Worm (Caenorhabditis elegans) whole organism, midembryonic: ENCODE data around the gene Y105C5B.1418.

ENCODE experiments used
- cog-1 ChIP-seq: sonication (generic microtip); optimal IDR thresholded peaks from 2 replicates; lab custom pipeline; 2016; ENCODE audit warnings: missing genetic modification characterization, missing compliant biosample characterization
- flt-1 ChIP-seq: fragments of 200-800 bp; sonication (Bioruptor generic); IDR thresholded peaks from 2 replicates; pipeline ENCODE4 v1.3.6; 2022; ENCODE audit warnings: missing genetic modification characterization, missing compliant biosample characterization
- klf-2 ChIP-seq: fragments of 200-800 bp; sonication (Bioruptor generic); conservative IDR thresholded peaks from 2 replicates; pipeline ENCODE4 v1.3.6; 2022; ENCODE audit warnings: missing genetic modification reagents, missing genetic modification characterization, missing compliant biosample characterization
- med-1 ChIP-seq: sonication (generic microtip); optimal IDR thresholded peaks from 2 replicates; lab custom pipeline; 2017; ENCODE audit warnings: missing genetic modification characterization, mild to moderate bottlenecking, missing compliant biosample characterization, antibody characterized with exemption, missing genetic modification reagents; ENCODE audit not compliant: insufficient read depth
- ztf-23 ChIP-seq: fragments of 200-800 bp; sonication (Bioruptor generic); IDR thresholded peaks from 2 replicates; pipeline ENCODE4 v1.3.6; 2022; ENCODE audit warnings: missing genetic modification reagents, missing genetic modification characterization, missing compliant biosample characterization

ce11 chrIV:16041038-16041437 lies 26.2 kb downstream of the Y105C5B.1418 start:
- TF ChIP-seq med-1 (GFP tag; lab: Kevin White, UChicago): no peak
- no peak for TF ChIP-seq ztf-23
- no peak for TF ChIP-seq klf-2 (GFP tag; lab: Robert Waterston, UW)
- no peak for TF ChIP-seq cog-1 (tag; lab: Kevin White, UChicago)
- no peak for TF ChIP-seq flt-1 (GFP tag; lab: Robert Waterston, UW)
